Worm (Caenorhabditis elegans): ENCODE data around the gene ttbk-4.

The ttbk-4 gene

ce11 chrIV:10075034-10075510 lies at the start of gene ttbk-4, which contains the start of gene W01B6.4:
Gene ttbk-4 (minus strand): TSS chrIV:10075134.
Gene W01B6.4 (plus strand): TSS chrIV:10075460.
- TF ChIP-seq unc-62 (GFP tag; optimal IDR thresholded peaks at IDR 0.05 in 1 of 2) (peak in 1 of 2 experiments; percentile 2), unc-62 (tag; optimal IDR thresholded peaks at IDR 0.05) (no peak), rbr-2 (tag; optimal IDR thresholded peaks at IDR 0.05) (no peak)

ce11 chrIV:10122205-10122604 lies 47.3 kb upstream of the ttbk-4 start, which contains the start of gene irld-21:
Gene irld-21 (minus strand): TSS chrIV:10122305.
- TF ChIP-seq hlh-11 (tag; optimal IDR thresholded peaks at IDR 0.05) (no peak), mes-2 (tag; optimal IDR thresholded peaks at IDR 0.05; ENCODE audit: poor library complexity, severe bottlenecking) (no peak), ctbp-1 (GFP tag; IDR thresholded peaks at IDR 0.05) (no peak), hif-1 (tag; optimal IDR thresholded peaks at IDR 0.05) (no peak)

- 0 out of 2 replicates have a peak, but pooled peaks have one; percentile 23 for TF ChIP-seq Y48G9A.11 (GFP tag; IDR thresholded peaks at IDR 0.05)
- TF ChIP-seq ceh-62 (tag; optimal IDR thresholded peaks at IDR 0.05) = no peak
- TF ChIP-seq aha-1 (tag) = peak; percentile 29
Measured at ce11 chrIV:10116765-10117164, 41.8 kb upstream of the ttbk-4 start.

ce11 chrIV:10115142-10115541 lies 40.2 kb upstream of the ttbk-4 start, which contains the start of gene C04G2.10:
Gene C04G2.10 (plus strand): TSS chrIV:10115442.
- TF ChIP-seq mxl-2 (GFP tag; conservative IDR thresholded peaks at IDR 0.05) = no peak
- TF ChIP-seq cey-2 (tag; optimal IDR thresholded peaks at IDR 0.05; ENCODE audit: borderline replicate concordance, insufficient read depth) = no peak
- no peak for TF ChIP-seq ceh-82 (tag; optimal IDR thresholded peaks at IDR 0.05)
- TF ChIP-seq rbr-2 (tag; optimal IDR thresholded peaks at IDR 0.05) = no peak
- TF ChIP-seq nhr-76 (tag; optimal IDR thresholded peaks at IDR 0.05) = no peak
- no peak for TF ChIP-seq ceh-44 (GFP tag; IDR thresholded peaks at IDR 0.05)

ce11 chrIV:10112570-10112969 lies 37.6 kb upstream of the ttbk-4 start, which contains the start of gene nsph-3.2:
Gene nsph-3.2 (plus strand): TSS chrIV:10112870.
- TF ChIP-seq ceh-82 (tag; optimal IDR thresholded peaks at IDR 0.05) (no peak), spr-1 (tag; optimal IDR thresholded peaks at IDR 0.05) (no peak), F26F4.8 (GFP tag; conservative IDR thresholded peaks at IDR 0.05) (no peak), ZK546.5 (tag; optimal IDR thresholded peaks at IDR 0.05) (no peak), attf-4 (tag; optimal IDR thresholded peaks at IDR 0.05) (no peak), hif-1 (tag; optimal IDR thresholded peaks at IDR 0.05) (no peak), madf-9 (GFP tag; conservative IDR thresholded peaks at IDR 0.05) (no peak), zip-2 (tag; optimal IDR thresholded peaks at IDR 0.05) (no peak), nhr-237 (tag; optimal IDR thresholded peaks at IDR 0.05) (no peak), dmd-6 (GFP tag; IDR thresholded peaks at IDR 0.05) (no peak), daf-8 (GFP tag; IDR thresholded peaks at IDR 0.05) (no peak), dve-1 (tag; optimal IDR thresholded peaks at IDR 0.05; ENCODE audit: insufficient read depth) (no peak), daf-12 (tag; optimal IDR thresholded peaks at IDR 0.05) (no peak), unc-130 (GFP tag; optimal IDR thresholded peaks at IDR 0.05) (no peak), mdl-1 (tag; optimal IDR thresholded peaks at IDR 0.05) (no peak), lin-15B (tag; optimal IDR thresholded peaks at IDR 0.05) (no peak), F10B5.3 (tag; optimal IDR thresholded peaks at IDR 0.05) (no peak)

- TF ChIP-seq unc-62 (GFP tag; optimal IDR thresholded peaks at IDR 0.05 in 1 of 2) (peak in 1 of 2 experiments; percentile 29), unc-62 (tag; optimal IDR thresholded peaks at IDR 0.05) (no peak), snpc-4 (tag; optimal IDR thresholded peaks at IDR 0.05) (no peak)
Measured at ce11 chrIV:10111441-10111840, 36.5 kb upstream of the ttbk-4 start, which contains the start of gene spch-1. Gene spch-1 (minus strand): TSS chrIV:10111541.

All from whole organism, L4 larva.